Worm (Caenorhabditis elegans) whole organism, L1 larva: ENCODE results near the gene fbxb-104.
"Not testable (repeated sequence)": the region's sequence is repeated elsewhere in the genome, so short reads cannot be mapped to it uniquely, and the experiment has no call there.

Experiments used
- C34B4.2 ChIP-seq: sonication (generic microtip); optimal IDR thresholded peaks from 2 replicates; lab custom pipeline; 2017; ENCODE audit warnings: mild to moderate bottlenecking, missing genetic modification characterization, missing compliant biosample characterization
- F16B12.6 ChIP-seq: fragments of 150-350 bp; optimal IDR thresholded peaks from 2 replicates; lab custom pipeline; 2014; ENCODE audit warnings: missing biosample characterization, missing genetic modification characterization
- Y116A8C.19 ChIP-seq: sonication (generic microtip); optimal IDR thresholded peaks from 2 replicates; lab custom pipeline; 2016; ENCODE audit warnings: missing compliant biosample characterization, missing genetic modification characterization, borderline replicate concordance
- aha-1 ChIP-seq: fragments of 150-350 bp; optimal IDR thresholded peaks from 2 replicates; lab custom pipeline; 2014; ENCODE audit warnings: missing biosample characterization, missing genetic modification characterization
- ceh-90 ChIP-seq: sonication (generic microtip); optimal IDR thresholded peaks from 2 replicates; lab custom pipeline; 2016; ENCODE audit warnings: missing genetic modification characterization, missing compliant biosample characterization
- efl-1 ChIP-seq, 4 experiments: fragments of 150-350 bp; optimal IDR thresholded peaks in 3 of 4; peaks in 1 of 4; 1 replicate in 1 of 4; 2 replicates in 3 of 4; lab custom pipeline; 2014; ENCODE audit warnings: missing biosample characterization in 2 of 4, missing genetic modification characterization in 2 of 4, missing genetic modification reagents in 2 of 4
- efl-3 ChIP-seq: fragments of 200-800 bp; sonication (Bioruptor generic); optimal IDR thresholded peaks from 2 replicates; lab custom pipeline; 2018; ENCODE audit warnings: mild to moderate bottlenecking, missing genetic modification characterization, missing compliant biosample characterization
- elt-2 ChIP-seq: sonication (generic microtip); optimal IDR thresholded peaks from 2 replicates; lab custom pipeline; 2016; ENCODE audit warnings: missing genetic modification characterization, mild to moderate bottlenecking, inconsistent platforms, missing compliant biosample characterization, missing genetic modification reagents
- elt-3 ChIP-seq, 6 experiments: fragments of 150-350 bp in 1 of 6; sonication (generic microtip); optimal IDR thresholded peaks; 2 replicates each; lab custom pipeline; 2017 to 2018; ENCODE audit warnings: missing biosample characterization in 6 of 6, missing genetic modification characterization in 6 of 6, inconsistent platforms in 1 of 6
- fkh-10 ChIP-seq: sonication (generic microtip); optimal IDR thresholded peaks from 2 replicates; lab custom pipeline; 2017; ENCODE audit warnings: missing biosample characterization, missing genetic modification reagents, missing genetic modification characterization
- fkh-4 ChIP-seq: sonication (generic microtip); optimal IDR thresholded peaks from 2 replicates; lab custom pipeline; 2016; ENCODE audit warnings: missing compliant biosample characterization, missing genetic modification characterization, borderline replicate concordance
- hlh-17 ChIP-seq: fragments of 200-800 bp; sonication (Bioruptor generic); optimal IDR thresholded peaks from 2 replicates; lab custom pipeline; 2018; ENCODE audit warnings: missing genetic modification characterization, mild to moderate bottlenecking, missing compliant biosample characterization, moderate library complexity, borderline replicate concordance
- hlh-4 ChIP-seq: sonication (generic microtip); optimal IDR thresholded peaks from 2 replicates; lab custom pipeline; 2016; ENCODE audit warnings: mild to moderate bottlenecking, missing genetic modification characterization, missing compliant biosample characterization
- hpl-2 ChIP-seq: fragments of 150-350 bp; optimal IDR thresholded peaks from 2 replicates; lab custom pipeline; 2014; ENCODE audit warnings: missing biosample characterization, missing genetic modification reagents, missing genetic modification characterization
- irx-1 ChIP-seq: sonication (generic microtip); optimal IDR thresholded peaks from 2 replicates; lab custom pipeline; 2016; ENCODE audit warnings: missing genetic modification characterization, missing compliant biosample characterization
- lin-13 ChIP-seq: fragments of 150-350 bp; optimal IDR thresholded peaks from 2 replicates; lab custom pipeline; 2014; ENCODE audit warnings: missing biosample characterization, missing genetic modification reagents, missing genetic modification characterization
- lin-15B ChIP-seq: fragments of 150-350 bp; sonication (generic microtip); optimal IDR thresholded peaks from 3 replicates; lab custom pipeline; 2014; ENCODE audit warnings: missing biosample characterization, missing genetic modification characterization
- lin-35 ChIP-seq, 2 experiments: fragments of 150-350 bp; optimal IDR thresholded peaks; 2 replicates each; lab custom pipeline; 2014; ENCODE audit warnings: missing biosample characterization in 2 of 2, missing genetic modification characterization in 2 of 2, missing genetic modification reagents in 2 of 2
- mdl-1 ChIP-seq, 2 experiments: fragments of 150-350 bp; optimal IDR thresholded peaks; 2 replicates each; lab custom pipeline; 2014 to 2017; ENCODE audit warnings: missing biosample characterization in 2 of 2, missing genetic modification characterization in 2 of 2, inconsistent platforms in 1 of 2
- mep-1 ChIP-seq: fragments of 150-350 bp; optimal IDR thresholded peaks from 2 replicates; lab custom pipeline; 2014; ENCODE audit warnings: missing biosample characterization, missing genetic modification characterization
- nhr-28 ChIP-seq: fragments of 150-350 bp; optimal IDR thresholded peaks from 2 replicates; lab custom pipeline; 2014; ENCODE audit warnings: missing biosample characterization, missing genetic modification characterization
- nhr-47 ChIP-seq: sonication (generic microtip); optimal IDR thresholded peaks from 2 replicates; lab custom pipeline; 2016; ENCODE audit warnings: mild to moderate bottlenecking, missing genetic modification characterization, moderate library complexity, missing compliant biosample characterization
- nhr-71 ChIP-seq: sonication (generic microtip); optimal IDR thresholded peaks from 2 replicates; lab custom pipeline; 2016; ENCODE audit warnings: mild to moderate bottlenecking, missing genetic modification characterization, moderate library complexity, missing compliant biosample characterization
- nhr-84 ChIP-seq: sonication (generic microtip); optimal IDR thresholded peaks from 2 replicates; lab custom pipeline; 2017; ENCODE audit warnings: missing biosample characterization, missing genetic modification characterization
- nhr-85 ChIP-seq: sonication (generic microtip); peaks from one replicate; lab custom pipeline; 2016; ENCODE audit warnings: missing genetic modification characterization, inconsistent platforms, missing compliant biosample characterization
- pag-3 ChIP-seq: sonication (generic microtip); optimal IDR thresholded peaks from 2 replicates; lab custom pipeline; 2017; ENCODE audit warnings: missing genetic modification characterization, mild to moderate bottlenecking, missing compliant biosample characterization, antibody characterized with exemption, borderline replicate concordance; ENCODE audit not compliant: insufficient read depth
- rnt-1 ChIP-seq: sonication (generic microtip); optimal IDR thresholded peaks from 2 replicates; lab custom pipeline; 2016; ENCODE audit warnings: mild to moderate bottlenecking, missing genetic modification characterization, moderate library complexity, missing compliant biosample characterization
- snpc-4 ChIP-seq: fragments of 150-350 bp; optimal IDR thresholded peaks from 2 replicates; lab custom pipeline; 2014; ENCODE audit warnings: missing biosample characterization, missing genetic modification characterization
- snu-23 ChIP-seq: sonication (generic microtip); optimal IDR thresholded peaks from 2 replicates; lab custom pipeline; 2016; ENCODE audit warnings: missing genetic modification characterization, missing compliant biosample characterization
- sup-37 ChIP-seq: fragments of 200-800 bp; sonication (Bioruptor generic); optimal IDR thresholded peaks from 2 replicates; lab custom pipeline; 2018; ENCODE audit warnings: mild to moderate bottlenecking, missing genetic modification characterization, missing compliant biosample characterization
- ztf-11 ChIP-seq, 2 experiments: sonication (generic microtip); optimal IDR thresholded peaks; 2 replicates each; lab custom pipeline; 2016 to 2017; ENCODE audit warnings: missing genetic modification characterization in 2 of 2, missing biosample characterization in 1 of 2, missing compliant biosample characterization in 1 of 2

fbxb-104 gene

ce11 chrII:3502520-3503323 is 25.7 kb upstream of the fbxb-104 start, which contains the start of the genes col-71 and Y49F6B.2 (continued):
- TF ChIP-seq hpl-2 (GFP tag; lab: Kevin White, UChicago) (no peak), fkh-4 (tag; lab: Kevin White, UChicago) (peak; percentile 95), efl-3 (GFP tag; lab: Kevin White, UChicago) (no peak), ztf-11 (tag; optimal IDR thresholded peaks at IDR 0.05; lab: Kevin White, UChicago) (peak in 1 of 2 experiments; percentile 90), irx-1 (tag; lab: Kevin White, UChicago) (peak; percentile 92), ceh-90 (tag; lab: Kevin White, UChicago) (peak; percentile 91), F16B12.6 (peak; percentile 66), C34B4.2 (tag; lab: Kevin White, UChicago) (no peak), hlh-17 (GFP tag; lab: Kevin White, UChicago) (no peak), lin-13 (GFP tag; lab: Kevin White, UChicago) (peak; percentile 80)

- TF ChIP-seq fkh-4 (tag; lab: Kevin White, UChicago) (no peak), rnt-1 (tag; lab: Kevin White, UChicago) (no peak), mdl-1 (tag; optimal IDR thresholded peaks at IDR 0.05; lab: Kevin White, UChicago) (no peak), fkh-10 (GFP tag; lab: Kevin White, UChicago) (no peak), nhr-28 (tag; lab: Kevin White, UChicago) (no peak), elt-3 (tag; optimal IDR thresholded peaks at IDR 0.05; lab: Kevin White, UChicago) (no peak), nhr-84 (tag; lab: Kevin White, UChicago) (no peak), sup-37 (GFP tag; lab: Kevin White, UChicago) (no peak), hlh-17 (GFP tag; lab: Kevin White, UChicago) (no peak)
These were observed 24.9 kb upstream of the fbxb-104 start for ce11 chrII:3502011-3502410.

ce11 chrII:3500373-3500772 is 23.3 kb upstream of the fbxb-104 start:
- TF ChIP-seq nhr-47 = no peak
- peak; percentile 19 for TF ChIP-seq nhr-85 (tag; lab: Kevin White, UChicago)
- no peak for TF ChIP-seq lin-13 (GFP tag; lab: Kevin White, UChicago)
- no peak for TF ChIP-seq lin-15B (tag; lab: Kevin White, UChicago)
- TF ChIP-seq hlh-4 = no peak
- no peak for TF ChIP-seq snpc-4 (tag; lab: Kevin White, UChicago)
- TF ChIP-seq mep-1 (tag; lab: Kevin White, UChicago) = no peak
- TF ChIP-seq elt-2 = no peak

ce11 chrII:3499386-3499785 is 22.3 kb upstream of the fbxb-104 start, which contains the start of gene Y49F6B.9:
Y49F6B.9 (minus strand) TSS chrII:3499387.
- peak in 1 of 2 experiments; percentile 9 for TF ChIP-seq lin-35 (GFP tag; optimal IDR thresholded peaks at IDR 0.05; lab: Kevin White, UChicago)
- peak in 1 of 2 experiments; percentile 92 for TF ChIP-seq efl-1 (optimal IDR thresholded peaks at IDR 0.05; lab: Kevin White, UChicago)
- no peak for TF ChIP-seq efl-1 (GFP tag; optimal IDR thresholded peaks at IDR 0.05 in 1 of 2; lab: Kevin White, UChicago)
- TF ChIP-seq Y116A8C.19 (tag; lab: Kevin White, UChicago) = no peak
- no peak for TF ChIP-seq nhr-47
- no peak for TF ChIP-seq pag-3 (tag; lab: Kevin White, UChicago)
- TF ChIP-seq nhr-71 = no peak
- TF ChIP-seq aha-1 = no peak

- not testable (repeated sequence) for TF ChIP-seq snu-23 (GFP tag; lab: Kevin White, UChicago); Y116A8C.19 (tag; lab: Kevin White, UChicago); elt-3 (tag; optimal IDR thresholded peaks at IDR 0.05; lab: Kevin White, UChicago)
These were observed 13.7 kb upstream of the fbxb-104 start, which contains the start of gene fbxb-112 for ce11 chrII:3490797-3491196. fbxb-112 (plus strand) TSS chrII:3491097.
